Worm (Caenorhabditis elegans): ENCODE data around the gene garr-1.

DNA sequence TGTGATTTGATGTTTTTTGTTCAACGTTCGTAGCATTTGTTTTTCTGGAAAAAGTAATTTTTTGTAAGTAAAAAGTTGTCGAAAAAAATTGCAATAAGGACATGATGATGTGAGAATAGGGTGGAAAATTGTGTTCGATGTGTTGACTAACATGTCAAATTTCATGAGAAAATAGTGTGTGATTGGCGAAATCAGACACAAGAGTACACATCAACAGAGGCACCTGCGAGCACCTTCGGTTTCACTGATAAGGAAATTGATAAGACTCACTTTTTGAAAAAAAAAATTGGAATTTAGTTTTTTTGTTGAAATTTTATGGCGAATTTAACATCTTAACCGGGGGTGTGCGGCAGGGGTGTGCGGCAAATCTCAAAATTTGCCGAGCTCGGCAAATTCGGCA is 14.5 kb downstream of the garr-1 start, which contains the start of gene hum-8:
- TF ChIP-seq nhr-19 (GFP tag; conservative IDR thresholded peaks at IDR 0.05) = no peak
- no peak for TF ChIP-seq skn-1 (tag; optimal IDR thresholded peaks at IDR 0.05)
- TF ChIP-seq mep-1 (tag; optimal IDR thresholded peaks at IDR 0.05) = no peak
- TF ChIP-seq C04F5.9 (tag; optimal IDR thresholded peaks at IDR 0.05) = no peak
- TF ChIP-seq vab-15 (tag; optimal IDR thresholded peaks at IDR 0.05) = no peak
- no peak for TF ChIP-seq pag-3 (tag; optimal IDR thresholded peaks at IDR 0.05; ENCODE audit: borderline replicate concordance, insufficient read depth)
- no peak for TF ChIP-seq ama-1 (optimal IDR thresholded peaks at IDR 0.05)
- no peak for TF ChIP-seq nhr-12 (tag; optimal IDR thresholded peaks at IDR 0.05)
- no peak for TF ChIP-seq ces-1 (GFP tag; optimal IDR thresholded peaks at IDR 0.05)
- TF ChIP-seq nhr-28 (tag; optimal IDR thresholded peaks at IDR 0.05) = no peak
- no peak for TF ChIP-seq fkh-10 (GFP tag; optimal IDR thresholded peaks at IDR 0.05)
